Fruit fly (Drosophila melanogaster): ENCODE data around the gene Osi2.

DNA sequence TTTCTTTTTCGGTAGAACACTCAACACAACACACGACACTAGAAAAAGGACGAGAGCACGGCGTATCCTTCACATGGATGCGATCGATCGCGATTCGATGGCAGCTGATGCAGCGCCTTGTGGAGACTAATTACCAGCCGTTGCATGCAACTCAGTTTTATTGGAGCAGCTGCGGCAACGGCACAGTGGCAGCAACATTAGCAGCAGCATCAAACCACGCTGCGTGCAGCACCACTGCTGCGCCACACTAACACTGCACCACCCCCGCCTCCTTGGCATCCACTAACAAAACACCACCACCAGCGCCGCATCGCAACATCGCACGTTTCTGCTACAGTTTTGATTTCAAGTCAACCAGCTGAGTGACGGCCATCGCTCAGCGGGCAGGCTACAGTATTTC, 12.5 kb downstream of the Osi2 start, which contains the start of gene Osi4:
- TF ChIP-seq cyc (GFP tag; optimal IDR thresholded peaks at IDR 0.05) (no peak), salr (GFP tag; optimal IDR thresholded peaks at IDR 0.05) (no peak), CG7368 (GFP tag; optimal IDR thresholded peaks at IDR 0.05) (no peak), dsx (GFP tag; optimal IDR thresholded peaks at IDR 0.05; ENCODE audit: poor library complexity, severe bottlenecking) (no peak), acj6 (GFP tag; optimal IDR thresholded peaks at IDR 0.05) (no peak), CG4318 (GFP tag; optimal IDR thresholded peaks at IDR 0.05) (no peak), Lpt (GFP tag; optimal IDR thresholded peaks at IDR 0.05) (no peak)

Data from whole organism, prepupa.